Worm (Caenorhabditis elegans): ENCODE measurements around the gene Y46B2A.4.

DNA sequence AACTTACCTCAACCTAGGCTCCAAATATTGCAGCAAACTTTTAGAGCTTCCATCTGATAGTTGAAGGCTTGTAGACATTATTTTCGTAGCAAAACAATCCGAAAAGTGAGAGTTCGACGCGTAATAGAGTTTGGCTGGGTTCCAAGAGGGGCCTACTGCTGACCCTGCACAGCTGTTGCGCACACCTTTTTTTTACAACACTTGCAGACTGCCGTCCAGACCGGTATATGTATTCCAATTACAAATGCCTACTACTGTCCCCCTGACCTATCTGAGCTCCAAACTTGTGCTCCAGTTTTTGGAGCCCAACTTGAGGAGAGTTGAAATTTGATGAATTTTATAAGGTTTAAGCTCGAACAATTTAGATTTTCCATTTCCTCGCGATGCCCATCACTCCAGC is 47.9 kb downstream of the Y46B2A.4 start, which contains the start of the genes fbxc-24 and fbxc-27:
- TF ChIP-seq nhr-77 (tag; optimal IDR thresholded peaks at IDR 0.05) (no peak), egl-27 (tag; optimal IDR thresholded peaks at IDR 0.05) (no peak), nhr-25 (tag; optimal IDR thresholded peaks at IDR 0.05; ENCODE audit: borderline replicate concordance, insufficient read depth) (no peak)
